Worm (Caenorhabditis elegans): ENCODE data around the gene poml-4.
"Not testable (repeated sequence)": the region's sequence is repeated elsewhere in the genome, so short reads cannot be mapped to it uniquely, and the experiment has no call there.

The poml-4 gene

ce11 chrII:1543182-1543581 lies 2.5 kb downstream of the poml-4 start, which contains the start of gene K05F6.4:
TSS of gene K05F6.4 (plus strand) at chrII:1543482.
- not testable (repeated sequence) for TF ChIP-seq lin-13 (GFP tag; optimal IDR thresholded peaks at IDR 0.05); skn-1 (tag; optimal IDR thresholded peaks at IDR 0.05); ama-1 (optimal IDR thresholded peaks at IDR 0.05)

- no peak for TF ChIP-seq unc-39 (tag; optimal IDR thresholded peaks at IDR 0.05)
- no peak for TF ChIP-seq nhr-12 (tag; optimal IDR thresholded peaks at IDR 0.05)
- TF ChIP-seq nhr-11 (tag; optimal IDR thresholded peaks at IDR 0.05) = no peak
- no peak for TF ChIP-seq sma-9 (GFP tag; optimal IDR thresholded peaks at IDR 0.05)
- no peak for TF ChIP-seq sma-9 (tag; optimal IDR thresholded peaks at IDR 0.05)
- TF ChIP-seq fos-1 (tag; optimal IDR thresholded peaks at IDR 0.05) = no peak
Observed at ce11 chrII:1545625-1546024, 4.9 kb downstream of the poml-4 start, which contains the start of gene K05F6.12. TSS of gene K05F6.12 (plus strand) at chrII:1545925.

ce11 chrII:1550501-1550900 lies 9.8 kb downstream of the poml-4 start, which contains the start of the genes fbxb-52 and fbxb-51:
TSS of gene fbxb-52 (minus strand) at chrII:1550601.
TSS of gene fbxb-51 (plus strand) at chrII:1550712.
- no peak for TF ChIP-seq nhr-6 (tag; optimal IDR thresholded peaks at IDR 0.05)
- no peak for TF ChIP-seq ceh-82 (tag; optimal IDR thresholded peaks at IDR 0.05)
- no peak for TF ChIP-seq unc-62 (GFP tag; optimal IDR thresholded peaks at IDR 0.05)
- no peak for TF ChIP-seq sma-9 (GFP tag; optimal IDR thresholded peaks at IDR 0.05)
- TF ChIP-seq sma-9 (tag; optimal IDR thresholded peaks at IDR 0.05) = no peak
- no peak for TF ChIP-seq gmeb-1 (tag; optimal IDR thresholded peaks at IDR 0.05)
- no peak for TF ChIP-seq sma-3 (GFP tag; optimal IDR thresholded peaks at IDR 0.05)
- TF ChIP-seq nhr-12 (tag; optimal IDR thresholded peaks at IDR 0.05) = no peak
- no peak for TF ChIP-seq sem-4 (tag; optimal IDR thresholded peaks at IDR 0.05)
- TF ChIP-seq crh-2 (tag; optimal IDR thresholded peaks at IDR 0.05) = no peak
- no peak for TF ChIP-seq egl-27 (tag; optimal IDR thresholded peaks at IDR 0.05)
- no peak for TF ChIP-seq blmp-1 (tag; optimal IDR thresholded peaks at IDR 0.05; ENCODE audit: insufficient read depth)
- TF ChIP-seq elt-3 (tag; optimal IDR thresholded peaks at IDR 0.05) = no peak
- no peak for TF ChIP-seq nhr-25 (tag; optimal IDR thresholded peaks at IDR 0.05)

ce11 chrII:1556217-1556616 lies 15.5 kb downstream of the poml-4 start, which contains the start of the genes fbxb-54 and fbxb-50:
TSS of gene fbxb-54 (minus strand) at chrII:1556317.
TSS of gene fbxb-50 (plus strand) at chrII:1556443.
- not testable (repeated sequence) for TF ChIP-seq nhr-6, nhr-11, ceh-82 (tag; optimal IDR thresholded peaks at IDR 0.05)

ce11 chrII:1560839-1561238 lies 20.1 kb downstream of the poml-4 start:
- no peak for TF ChIP-seq unc-62 (GFP tag; optimal IDR thresholded peaks at IDR 0.05)
- no peak for TF ChIP-seq elt-3 (tag; optimal IDR thresholded peaks at IDR 0.05)
- no peak for TF ChIP-seq nhr-237 (tag; optimal IDR thresholded peaks at IDR 0.05)
- TF ChIP-seq unc-39 (tag; optimal IDR thresholded peaks at IDR 0.05) = no peak
- no peak for TF ChIP-seq nhr-10 (tag; optimal IDR thresholded peaks at IDR 0.05)
- TF ChIP-seq nhr-23 (tag; optimal IDR thresholded peaks at IDR 0.05) = no peak
- TF ChIP-seq sem-4 (tag; optimal IDR thresholded peaks at IDR 0.05) = no peak
- TF ChIP-seq peb-1 (tag; optimal IDR thresholded peaks at IDR 0.05) = no peak
- no peak for TF ChIP-seq mbf-1 (tag; optimal IDR thresholded peaks at IDR 0.05)
- no peak for TF ChIP-seq nhr-25 (tag; optimal IDR thresholded peaks at IDR 0.05)
- no peak for TF ChIP-seq snpc-4 (tag; optimal IDR thresholded peaks at IDR 0.05)
- no peak for TF ChIP-seq nhr-11 (tag; optimal IDR thresholded peaks at IDR 0.05)
- no peak for TF ChIP-seq crh-2 (tag; optimal IDR thresholded peaks at IDR 0.05)
- TF ChIP-seq sma-3 (GFP tag; optimal IDR thresholded peaks at IDR 0.05) = no peak
- no peak for TF ChIP-seq mdl-1 (tag; optimal IDR thresholded peaks at IDR 0.05)
- TF ChIP-seq lsy-2 (tag; optimal IDR thresholded peaks at IDR 0.05) = no peak
- TF ChIP-seq lin-11 (tag; optimal IDR thresholded peaks at IDR 0.05) = no peak
- no peak for TF ChIP-seq lin-39 (tag; optimal IDR thresholded peaks at IDR 0.05)

- TF ChIP-seq snpc-4 (tag; optimal IDR thresholded peaks at IDR 0.05) = no peak
- TF ChIP-seq nhr-12 (tag; optimal IDR thresholded peaks at IDR 0.05) = no peak
- no peak for TF ChIP-seq unc-39 (tag; optimal IDR thresholded peaks at IDR 0.05)
- TF ChIP-seq nhr-21 (tag; optimal IDR thresholded peaks at IDR 0.05) = no peak
- TF ChIP-seq nhr-10 (tag; optimal IDR thresholded peaks at IDR 0.05) = no peak
- no peak for TF ChIP-seq crh-2 (tag; optimal IDR thresholded peaks at IDR 0.05)
- no peak for TF ChIP-seq lin-39 (tag; optimal IDR thresholded peaks at IDR 0.05)
- no peak for TF ChIP-seq elt-3 (tag; optimal IDR thresholded peaks at IDR 0.05)
- no peak for TF ChIP-seq R02D3.7 (tag; optimal IDR thresholded peaks at IDR 0.05)
- TF ChIP-seq nhr-25 (tag; optimal IDR thresholded peaks at IDR 0.05) = no peak
- no peak for TF ChIP-seq skn-1 (tag; optimal IDR thresholded peaks at IDR 0.05)
- TF ChIP-seq ama-1 (optimal IDR thresholded peaks at IDR 0.05) = no peak
- no peak for TF ChIP-seq fos-1 (tag; optimal IDR thresholded peaks at IDR 0.05)
- TF ChIP-seq C34F6.9 (tag; optimal IDR thresholded peaks at IDR 0.05) = no peak
Observed at ce11 chrII:1561863-1562262, 21.1 kb downstream of the poml-4 start, which contains the start of gene K05F6.14. TSS of gene K05F6.14 (plus strand) at chrII:1562163.

Data from whole organism, L2 larva.